Worm (Caenorhabditis elegans) whole organism, L4/young adult: ENCODE results near the gene trp-2.

Experiments
- W03F9.2 ChIP-seq: fragments of 150-350 bp; optimal IDR thresholded peaks from 2 replicates; lab custom pipeline; 2014; ENCODE audit warnings: missing biosample characterization, missing genetic modification characterization
- dao-5 ChIP-seq: sonication (generic microtip); optimal IDR thresholded peaks from 2 replicates; lab custom pipeline; 2016; ENCODE audit warnings: missing genotype, missing genetic modification characterization, moderate library complexity, missing compliant biosample characterization
- him-1 ChIP-seq: sonication (generic microtip); optimal IDR thresholded peaks from 2 replicates; lab custom pipeline; 2016; ENCODE audit warnings: missing genotype, missing genetic modification reagents, missing genetic modification characterization, missing compliant biosample characterization

The trp-2 gene

DNA sequence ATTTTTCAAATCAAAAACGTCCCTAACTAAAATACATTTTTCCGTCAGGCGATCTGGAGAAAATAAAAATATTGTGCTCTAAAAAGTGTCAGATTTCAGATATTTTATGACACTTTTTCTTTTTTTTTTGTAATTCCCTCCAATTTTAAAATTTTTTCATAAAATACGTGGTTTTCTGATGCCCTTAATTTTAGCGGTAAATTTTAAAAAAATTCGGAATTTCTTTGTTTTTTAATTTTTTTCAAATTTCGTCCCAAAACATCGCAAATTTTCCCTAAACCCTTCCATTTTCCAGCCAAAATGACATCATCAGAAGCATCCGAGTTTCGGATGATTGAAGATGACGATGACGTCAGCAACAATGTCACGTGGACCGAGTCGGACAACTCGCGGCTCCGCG, at the start of gene trp-2:
Gene trp-2 (plus strand): TSS at position 301 of the 400 bp plus-strand sequence.
- TF ChIP-seq W03F9.2 (tag; lab: Kevin White, UChicago), result no peak
- no peak for TF ChIP-seq dao-5 (tag; lab: Kevin White, UChicago)
- TF ChIP-seq him-1 (tag; lab: Kevin White, UChicago), result no peak

DNA sequence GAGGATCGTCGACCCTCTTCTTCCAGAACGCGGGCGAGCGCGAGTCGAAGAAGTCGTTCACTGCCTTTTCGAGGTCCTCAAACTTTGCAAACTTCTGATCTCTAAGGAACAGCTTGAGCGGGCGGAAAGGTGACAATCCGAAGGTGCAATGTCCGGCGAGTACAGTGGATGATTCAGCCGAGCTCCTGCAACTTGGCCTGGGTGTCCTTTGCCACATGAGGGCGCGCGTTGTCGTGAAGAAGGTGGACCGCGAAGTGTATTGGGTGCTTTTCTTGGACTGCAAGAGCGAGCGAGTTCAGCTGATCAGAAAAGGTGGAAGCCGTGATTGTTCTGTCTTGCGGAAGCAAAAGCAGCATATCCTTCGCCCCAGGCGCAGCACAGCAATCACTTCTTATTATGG, 49.7 kb upstream of the trp-2 start:
- no peak for TF ChIP-seq W03F9.2 (tag; lab: Kevin White, UChicago)
- TF ChIP-seq him-1 (tag; lab: Kevin White, UChicago), result no peak
- TF ChIP-seq dao-5 (tag; lab: Kevin White, UChicago), result no peak

ce11 chrIII:943426-943927, 48.2 kb upstream of the trp-2 start, which contains the start of gene fbxa-59:
TSS of gene fbxa-59 (minus strand) at chrIII:943476.
- TF ChIP-seq him-1 (tag; lab: Kevin White, UChicago) (no peak), W03F9.2 (tag; lab: Kevin White, UChicago) (no peak), dao-5 (tag; lab: Kevin White, UChicago) (no peak)

DNA sequence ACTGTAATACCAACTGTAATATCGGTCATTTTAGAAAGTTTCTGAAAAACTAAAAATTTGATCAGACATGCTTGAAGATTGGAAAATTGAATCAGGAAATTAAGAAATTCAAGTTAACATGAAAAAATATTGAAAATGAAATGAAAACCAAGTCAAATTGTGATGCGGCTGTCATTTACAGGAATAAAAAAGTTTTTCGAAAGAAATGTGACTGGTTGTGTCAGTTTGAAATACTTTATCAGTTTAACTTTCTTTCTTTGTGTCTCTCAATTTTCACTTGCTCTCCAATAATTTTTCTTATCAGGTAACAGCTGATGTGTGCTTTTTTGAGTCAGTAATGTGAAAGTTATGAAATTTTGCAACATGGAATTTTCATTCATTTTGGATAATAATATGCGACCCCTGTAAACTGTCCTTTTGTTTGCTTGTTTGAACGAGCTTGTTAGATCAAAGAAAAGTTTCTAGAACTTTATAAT, 45.4 kb upstream of the trp-2 start, which contains the start of gene fbxa-60:
Gene fbxa-60 (minus strand): TSS at position 51 of the 476 bp plus-strand sequence.
- TF ChIP-seq him-1 (tag; lab: Kevin White, UChicago) (no peak), dao-5 (tag; lab: Kevin White, UChicago) (no peak), W03F9.2 (tag; lab: Kevin White, UChicago) (no peak)

DNA sequence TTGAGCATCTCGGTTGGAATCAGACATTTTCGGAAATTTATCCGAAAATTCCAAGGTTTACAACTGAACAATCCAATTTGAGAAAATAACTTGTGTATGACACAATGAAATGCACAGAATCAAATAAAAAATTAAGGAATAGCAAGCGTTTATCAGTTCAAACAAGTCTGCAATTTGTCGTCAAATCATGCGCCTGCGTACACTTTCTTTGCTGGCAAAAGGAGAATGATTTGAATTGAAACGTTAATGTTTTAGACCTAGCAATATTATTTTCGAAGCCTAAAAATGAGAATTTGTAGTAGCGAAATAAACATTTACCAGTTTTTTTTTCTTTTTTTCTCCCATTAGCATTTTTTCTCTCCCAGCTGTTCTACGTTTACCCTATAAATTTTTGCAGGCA, 41.2 kb upstream of the trp-2 start, which contains the start of the genes fbxa-67 and fbxa-11:
Gene fbxa-67 (minus strand): TSS at position 199 of the 400 bp plus-strand sequence.
Gene fbxa-11 (plus strand): TSS at position 398 of the 400 bp plus-strand sequence.
- TF ChIP-seq dao-5 (tag; lab: Kevin White, UChicago) (no peak), W03F9.2 (tag; lab: Kevin White, UChicago) (no peak), him-1 (tag; lab: Kevin White, UChicago) (no peak)

DNA sequence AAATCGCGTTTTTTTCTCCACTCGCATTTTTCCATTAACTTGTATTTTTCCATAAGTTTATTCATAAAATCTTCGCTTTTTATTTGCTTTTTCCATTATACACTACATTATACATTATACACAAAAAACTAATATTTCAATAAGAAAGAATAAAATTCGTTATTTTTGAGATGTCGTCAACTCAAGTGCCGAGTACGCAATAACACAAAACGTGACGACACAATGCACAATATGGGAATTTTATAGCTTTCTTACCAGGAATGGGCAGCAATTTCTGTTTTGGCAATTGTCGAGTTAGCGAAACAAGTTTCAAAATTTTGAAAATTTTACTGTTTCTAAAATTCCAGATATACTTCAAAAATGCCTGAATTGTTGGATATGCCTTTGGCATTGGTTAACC, 39.5 kb upstream of the trp-2 start, which contains the start of gene fbxa-10:
Gene fbxa-10 (plus strand): TSS at position 207 of the 400 bp plus-strand sequence.
- TF ChIP-seq him-1 (tag; lab: Kevin White, UChicago) (no peak), dao-5 (tag; lab: Kevin White, UChicago) (no peak), W03F9.2 (tag; lab: Kevin White, UChicago) (no peak)

- TF ChIP-seq him-1 (tag; lab: Kevin White, UChicago) (no peak), dao-5 (tag; lab: Kevin White, UChicago) (no peak), W03F9.2 (tag; lab: Kevin White, UChicago) (no peak)
Measured at ce11 chrIII:954553-954952, 37.1 kb upstream of the trp-2 start, which contains the start of the genes T12B5.15 and T12B5.14. TSS of gene T12B5.15 (minus strand) at chrIII:954653. TSS of gene T12B5.14 (plus strand) at chrIII:954873.

- TF ChIP-seq dao-5 (tag; lab: Kevin White, UChicago) (no peak), him-1 (tag; lab: Kevin White, UChicago) (no peak), W03F9.2 (tag; lab: Kevin White, UChicago) (no peak)
Measured at ce11 chrIII:955981-956380, 35.7 kb upstream of the trp-2 start, which contains the start of gene fbxa-54. TSS of gene fbxa-54 (plus strand) at chrIII:956334.

- TF ChIP-seq W03F9.2 (tag; lab: Kevin White, UChicago) (no peak), him-1 (tag; lab: Kevin White, UChicago) (no peak), dao-5 (tag; lab: Kevin White, UChicago) (no peak)
Measured at ce11 chrIII:961948-962347, 29.7 kb upstream of the trp-2 start, which contains the start of gene fbxa-51. TSS of gene fbxa-51 (plus strand) at chrIII:962269.

DNA sequence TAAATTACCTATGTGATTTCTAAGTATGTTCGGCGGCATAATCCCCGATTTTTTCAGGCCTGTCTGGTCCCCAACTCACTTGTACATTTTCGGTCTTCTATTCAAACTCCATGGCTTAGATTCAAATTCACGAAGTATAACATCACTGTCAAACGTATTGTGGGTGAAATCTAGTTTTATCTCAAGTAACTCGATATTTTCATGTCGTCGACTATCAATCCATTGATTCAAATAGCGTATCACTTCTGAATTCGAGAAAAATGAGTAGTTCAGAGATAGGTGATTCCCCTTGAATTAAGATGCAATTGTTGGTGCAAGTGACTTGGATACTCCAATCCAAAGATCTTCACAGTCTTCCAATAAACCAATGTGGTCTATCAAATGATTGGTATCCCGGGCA, 27.0 kb upstream of the trp-2 start:
- TF ChIP-seq W03F9.2 (tag; lab: Kevin White, UChicago) (no peak), him-1 (tag; lab: Kevin White, UChicago) (no peak), dao-5 (tag; lab: Kevin White, UChicago) (no peak)

DNA sequence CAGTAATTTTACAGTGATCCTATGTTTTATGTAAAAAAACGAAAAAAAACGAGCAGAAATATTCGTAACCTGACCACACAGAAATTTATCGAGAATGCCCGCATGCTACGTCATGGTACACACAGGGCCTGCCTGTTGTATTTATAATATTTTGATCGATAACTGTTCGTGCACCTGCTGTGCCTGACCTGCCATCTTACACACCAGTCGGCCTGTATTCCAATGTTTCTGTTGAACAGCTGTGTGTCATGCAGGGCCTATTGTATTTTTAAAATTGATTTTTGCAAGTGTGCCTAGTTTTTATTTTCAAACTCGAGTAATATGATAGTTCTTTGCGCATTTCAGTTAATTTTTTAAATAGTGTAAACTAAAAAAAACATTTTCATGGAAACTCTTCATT, 25.4 kb upstream of the trp-2 start:
- TF ChIP-seq him-1 (tag; lab: Kevin White, UChicago) (no peak), dao-5 (tag; lab: Kevin White, UChicago) (no peak), W03F9.2 (tag; lab: Kevin White, UChicago) (no peak)

DNA sequence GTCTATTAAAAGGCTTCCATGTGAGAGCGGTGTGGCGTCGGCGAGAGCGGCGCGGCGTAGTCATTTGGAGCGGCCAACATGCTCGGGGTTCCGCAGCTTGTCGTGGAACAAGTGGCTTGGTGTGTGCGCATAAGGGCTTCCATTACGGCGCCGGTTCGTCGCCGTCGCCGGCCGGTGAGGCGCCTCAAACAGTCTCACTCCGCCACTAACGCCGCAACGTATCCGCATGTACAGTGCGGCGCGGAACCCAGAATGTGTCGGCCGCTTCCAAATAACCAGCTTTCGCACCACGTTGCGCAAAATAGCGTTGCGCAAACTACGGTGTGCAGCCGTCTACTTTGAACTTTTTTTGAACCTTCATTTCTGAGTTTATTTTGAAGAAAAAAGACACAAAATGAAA, 20.8 kb upstream of the trp-2 start:
- TF ChIP-seq dao-5 (tag; lab: Kevin White, UChicago), result no peak
- no peak for TF ChIP-seq W03F9.2 (tag; lab: Kevin White, UChicago)
- no peak for TF ChIP-seq him-1 (tag; lab: Kevin White, UChicago)

ce11 chrIII:978889-979288, 12.8 kb upstream of the trp-2 start:
- TF ChIP-seq W03F9.2 (tag; lab: Kevin White, UChicago), result no peak
- TF ChIP-seq him-1 (tag; lab: Kevin White, UChicago), result no peak
- no peak for TF ChIP-seq dao-5 (tag; lab: Kevin White, UChicago)
